Worm (Caenorhabditis elegans) whole organism, late embryonic: ENCODE measurements around the gene gdi-1.

Source experiments
- ceh-18 ChIP-seq: sonication (generic microtip); optimal IDR thresholded peaks from 2 replicates; lab custom pipeline; 2016; ENCODE audit warnings: missing genetic modification characterization, missing compliant biosample characterization
- dve-1 ChIP-seq: sonication (generic microtip); optimal IDR thresholded peaks from 2 replicates; lab custom pipeline; 2017; ENCODE audit warnings: antibody characterized with exemption, mild to moderate bottlenecking, missing genetic modification characterization, missing compliant biosample characterization
- nhr-232 ChIP-seq: sonication (generic microtip); optimal IDR thresholded peaks from 2 replicates; lab custom pipeline; 2016; ENCODE audit warnings: missing genetic modification characterization, missing compliant biosample characterization
- pqm-1 ChIP-seq: sonication (generic microtip); optimal IDR thresholded peaks from 2 replicates; lab custom pipeline; 2016; ENCODE audit warnings: missing genetic modification characterization, missing compliant biosample characterization
- sox-4 ChIP-seq: sonication (generic microtip); optimal IDR thresholded peaks from 2 replicates; lab custom pipeline; 2017; ENCODE audit warnings: mild to moderate bottlenecking, missing genetic modification characterization, inconsistent platforms, missing compliant biosample characterization

DNA sequence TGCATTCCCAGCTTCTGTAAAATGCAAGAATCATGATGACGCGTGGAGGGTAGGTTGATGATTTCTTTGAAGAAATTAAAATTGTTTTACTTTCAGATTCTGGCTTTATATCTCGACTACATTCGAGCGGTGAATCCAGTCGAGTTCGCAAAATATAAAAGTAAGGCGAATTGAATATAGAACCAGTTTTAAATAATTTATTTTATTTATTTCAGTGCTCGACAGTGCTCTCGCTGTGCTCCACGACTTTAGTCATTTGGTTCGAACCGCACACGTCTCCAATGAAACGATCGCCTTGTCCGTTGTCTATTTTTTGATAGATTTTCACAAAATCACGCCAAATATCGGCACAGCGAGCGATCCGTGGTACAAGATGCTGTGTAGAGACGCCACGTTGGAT, 10.5 kb downstream of the gdi-1 start, which contains the start of gene Y57G11C.1130:
- TF ChIP-seq dve-1 (tag; lab: Kevin White, UChicago) (no peak), sox-4 (no peak), ceh-18 (tag; lab: Kevin White, UChicago) (no peak), nhr-232 (tag; lab: Kevin White, UChicago) (no peak), pqm-1 (tag; lab: Kevin White, UChicago) (no peak)
